Fruit fly (Drosophila melanogaster) whole organism, embryonic: ENCODE measurements around the gene CG6656.

ENCODE experiments used
- CG6791 ChIP-seq: fragments of 200-800 bp; sonication (Bioruptor generic); IDR thresholded peaks from 3 replicates; pipeline ENCODE4 v1.3.6; 2022; ENCODE audit warnings: missing biosample characterization, missing genetic modification characterization; ENCODE audit not compliant: partially characterized antibody
- Sox102F ChIP-seq: fragments of 200-800 bp; sonication (Bioruptor generic); optimal IDR thresholded peaks from 2 replicates; lab custom pipeline; 2018; ENCODE audit warnings: missing biosample characterization, mild to moderate bottlenecking, missing genetic modification characterization, moderate library complexity
- pfk ChIP-seq: fragments of 200-800 bp; sonication (Bioruptor generic); optimal IDR thresholded peaks from 2 replicates; lab custom pipeline; 2018; ENCODE audit warnings: missing biosample characterization, mild to moderate bottlenecking, missing genetic modification characterization, moderate library complexity

DNA sequence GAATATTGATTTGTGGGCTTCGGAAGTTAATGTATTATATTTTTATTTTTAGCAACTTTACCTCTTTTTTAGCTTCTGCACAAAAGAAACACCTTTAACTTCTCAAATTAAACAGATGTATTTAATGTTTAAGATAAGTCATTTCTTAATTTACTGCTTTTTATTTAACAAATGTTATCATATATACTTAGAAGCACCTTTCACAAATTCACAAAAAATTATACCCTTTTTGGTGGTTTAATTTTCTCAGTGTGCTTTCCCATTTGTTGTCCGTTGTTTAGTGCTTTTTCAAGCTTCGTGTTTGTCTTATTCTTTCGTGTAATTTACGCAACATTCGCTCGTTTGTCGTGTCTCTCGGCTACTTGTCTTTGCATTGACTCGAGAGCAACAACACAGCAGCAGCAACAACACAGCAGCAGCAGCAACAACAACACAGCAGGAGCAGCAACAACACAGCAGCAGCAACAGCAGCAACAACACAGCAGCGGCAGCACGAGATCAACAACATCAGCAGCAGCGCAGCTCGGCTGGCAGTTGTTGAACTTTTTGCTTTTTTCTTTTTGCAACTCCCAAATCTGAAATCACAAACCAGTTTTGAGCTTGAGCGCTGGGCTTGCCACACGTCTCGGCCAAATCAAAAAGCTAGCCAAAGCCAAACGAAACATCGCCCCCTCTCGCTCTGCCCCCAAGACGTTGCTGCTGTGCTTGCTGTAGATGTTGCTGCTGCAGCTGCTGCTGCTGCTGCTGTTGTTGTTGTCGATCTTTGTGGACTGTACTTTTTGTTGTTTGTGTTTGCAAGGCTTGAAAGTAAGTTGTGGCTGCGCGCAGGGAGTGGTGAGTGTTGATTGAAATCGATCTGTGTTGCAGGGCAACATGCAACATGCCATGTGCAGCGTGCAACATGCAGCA lies 37.8 kb upstream of the CG6656 start:
- TF ChIP-seq pfk = no peak
- TF ChIP-seq Sox102F (GFP tag; lab: Kevin White, UChicago) = no peak
- no peak for TF ChIP-seq CG6791 (GFP tag; lab: Robert Waterston, UW)
